Fruit fly (Drosophila melanogaster): ENCODE results near the gene Gr98b.

- TF ChIP-seq Myc (optimal IDR thresholded peaks at IDR 0.05) (no peak), psq (optimal IDR thresholded peaks at IDR 0.05) (no peak), insv (optimal IDR thresholded peaks at IDR 0.05) (no peak)
These were observed 50.9 kb downstream of the Gr98b start for dm6 chr3R:27593174-27593573.

All from Kc167 (cell line).